Worm (Caenorhabditis elegans) whole organism, L1 larva: ENCODE results near the gene C40A11.4.

Experiments used
- C34B4.2 ChIP-seq: sonication (generic microtip); optimal IDR thresholded peaks from 2 replicates; lab custom pipeline; 2017; ENCODE audit warnings: mild to moderate bottlenecking, missing genetic modification characterization, missing compliant biosample characterization
- F16B12.6 ChIP-seq: fragments of 150-350 bp; optimal IDR thresholded peaks from 2 replicates; lab custom pipeline; 2014; ENCODE audit warnings: missing biosample characterization, missing genetic modification characterization
- aha-1 ChIP-seq: fragments of 150-350 bp; optimal IDR thresholded peaks from 2 replicates; lab custom pipeline; 2014; ENCODE audit warnings: missing biosample characterization, missing genetic modification characterization
- blmp-1 ChIP-seq: fragments of 150-350 bp; optimal IDR thresholded peaks from 2 replicates; lab custom pipeline; 2014; ENCODE audit warnings: missing biosample characterization, missing genetic modification characterization
- ceh-90 ChIP-seq: sonication (generic microtip); optimal IDR thresholded peaks from 2 replicates; lab custom pipeline; 2016; ENCODE audit warnings: missing genetic modification characterization, missing compliant biosample characterization
- efl-1 ChIP-seq, 4 experiments: fragments of 150-350 bp; optimal IDR thresholded peaks in 3 of 4; peaks in 1 of 4; 1 replicate in 1 of 4; 2 replicates in 3 of 4; lab custom pipeline; 2014; ENCODE audit warnings: missing biosample characterization in 2 of 4, missing genetic modification characterization in 2 of 4, missing genetic modification reagents in 2 of 4
- egl-27 ChIP-seq, 2 experiments: fragments of 150-350 bp in 1 of 2; sonication (generic microtip); optimal IDR thresholded peaks; 3 replicates each; lab custom pipeline; 2017 to 2018; ENCODE audit warnings: missing biosample characterization in 2 of 2, missing genetic modification characterization in 2 of 2, missing genetic modification reagents in 2 of 2
- elt-2 ChIP-seq: sonication (generic microtip); optimal IDR thresholded peaks from 2 replicates; lab custom pipeline; 2016; ENCODE audit warnings: missing genetic modification characterization, mild to moderate bottlenecking, inconsistent platforms, missing compliant biosample characterization, missing genetic modification reagents
- ets-5 ChIP-seq: fragments of 200-800 bp; sonication (Bioruptor generic); IDR thresholded peaks from 2 replicates; pipeline ENCODE4 v1.3.6; 2022; ENCODE audit warnings: missing genetic modification characterization, missing compliant biosample characterization
- fkh-4 ChIP-seq: sonication (generic microtip); optimal IDR thresholded peaks from 2 replicates; lab custom pipeline; 2016; ENCODE audit warnings: missing compliant biosample characterization, missing genetic modification characterization, borderline replicate concordance
- jun-1 ChIP-seq: fragments of 150-350 bp; optimal IDR thresholded peaks from 2 replicates; lab custom pipeline; 2014; ENCODE audit warnings: missing biosample characterization, missing genetic modification reagents, missing genetic modification characterization
- lin-13 ChIP-seq: fragments of 150-350 bp; optimal IDR thresholded peaks from 2 replicates; lab custom pipeline; 2014; ENCODE audit warnings: missing biosample characterization, missing genetic modification reagents, missing genetic modification characterization
- lin-35 ChIP-seq, 2 experiments: fragments of 150-350 bp; optimal IDR thresholded peaks; 2 replicates each; lab custom pipeline; 2014; ENCODE audit warnings: missing biosample characterization in 2 of 2, missing genetic modification characterization in 2 of 2, missing genetic modification reagents in 2 of 2
- lin-39 ChIP-seq: fragments of 150-350 bp; optimal IDR thresholded peaks from 2 replicates; lab custom pipeline; 2014; ENCODE audit warnings: missing biosample characterization, missing genetic modification reagents, missing genetic modification characterization
- mab-9 ChIP-seq: fragments of 200-800 bp; sonication (Bioruptor generic); IDR thresholded peaks from 2 replicates; pipeline ENCODE4 v1.3.6; 2022; ENCODE audit warnings: missing genetic modification reagents, missing genetic modification characterization, missing compliant biosample characterization
- nhr-71 ChIP-seq: sonication (generic microtip); optimal IDR thresholded peaks from 2 replicates; lab custom pipeline; 2016; ENCODE audit warnings: mild to moderate bottlenecking, missing genetic modification characterization, moderate library complexity, missing compliant biosample characterization
- pax-3 ChIP-seq: fragments of 200-800 bp; sonication (Bioruptor generic); optimal IDR thresholded peaks from 2 replicates; lab custom pipeline; 2018; ENCODE audit warnings: mild to moderate bottlenecking, missing genetic modification characterization, moderate library complexity, missing compliant biosample characterization
- pqm-1 ChIP-seq: sonication (generic microtip); optimal IDR thresholded peaks from 3 replicates; lab custom pipeline; 2017; ENCODE audit warnings: missing biosample characterization, missing genetic modification characterization
- rnt-1 ChIP-seq: sonication (generic microtip); optimal IDR thresholded peaks from 2 replicates; lab custom pipeline; 2016; ENCODE audit warnings: mild to moderate bottlenecking, missing genetic modification characterization, moderate library complexity, missing compliant biosample characterization
- skn-1 ChIP-seq: fragments of 150-350 bp; optimal IDR thresholded peaks from 2 replicates; lab custom pipeline; 2014; ENCODE audit warnings: missing biosample characterization, missing genetic modification characterization
- tbx-2 ChIP-seq: sonication (generic microtip); optimal IDR thresholded peaks from 2 replicates; lab custom pipeline; 2016; ENCODE audit warnings: missing genetic modification characterization, missing compliant biosample characterization
- unc-86 ChIP-seq: sonication (generic microtip); optimal IDR thresholded peaks from 2 replicates; lab custom pipeline; 2016; ENCODE audit warnings: missing genetic modification characterization, missing compliant biosample characterization
- xbp-1 ChIP-seq: sonication (generic microtip); optimal IDR thresholded peaks from 2 replicates; lab custom pipeline; 2016; ENCODE audit warnings: missing genetic modification characterization, missing compliant biosample characterization
- zag-1 ChIP-seq: fragments of 150-350 bp; optimal IDR thresholded peaks from 2 replicates; lab custom pipeline; 2014; ENCODE audit warnings: missing biosample characterization, missing genetic modification characterization
- zip-4 ChIP-seq: fragments of 200-800 bp; sonication (Bioruptor generic); optimal IDR thresholded peaks from 2 replicates; lab custom pipeline; 2018; ENCODE audit warnings: mild to moderate bottlenecking, missing genetic modification characterization, moderate library complexity, missing compliant biosample characterization

C40A11.4 gene

ce11 chrII:2137235-2137634 is at the start of gene C40A11.4:
Gene C40A11.4, plus strand, starts transcription at chrII:2137422.
- no peak for TF ChIP-seq ceh-90
- no peak for TF ChIP-seq zip-4 (GFP tag; lab: Kevin White, UChicago)
- TF ChIP-seq efl-1 (optimal IDR thresholded peaks at IDR 0.05; lab: Kevin White, UChicago), result no peak
- TF ChIP-seq efl-1 (GFP tag; optimal IDR thresholded peaks at IDR 0.05 in 1 of 2; lab: Kevin White, UChicago), result peak in 1 of 2 experiments; percentile 79

- TF ChIP-seq zag-1 (tag; lab: Kevin White, UChicago) (no peak), pqm-1 (tag; lab: Kevin White, UChicago) (peak; percentile 81), F16B12.6 (tag; lab: Kevin White, UChicago) (no peak), lin-35 (GFP tag; optimal IDR thresholded peaks at IDR 0.05; lab: Kevin White, UChicago) (peak in 1 of 2 experiments; percentile 17), lin-39 (no peak), jun-1 (tag; lab: Kevin White, UChicago) (peak; percentile 59), elt-2 (peak; percentile 94)
Measured at ce11 chrII:2090605-2091004, 46.6 kb upstream of the C40A11.4 start, which contains the start of gene trpl-5. Gene trpl-5, minus strand, starts transcription at chrII:2090636.

DNA sequence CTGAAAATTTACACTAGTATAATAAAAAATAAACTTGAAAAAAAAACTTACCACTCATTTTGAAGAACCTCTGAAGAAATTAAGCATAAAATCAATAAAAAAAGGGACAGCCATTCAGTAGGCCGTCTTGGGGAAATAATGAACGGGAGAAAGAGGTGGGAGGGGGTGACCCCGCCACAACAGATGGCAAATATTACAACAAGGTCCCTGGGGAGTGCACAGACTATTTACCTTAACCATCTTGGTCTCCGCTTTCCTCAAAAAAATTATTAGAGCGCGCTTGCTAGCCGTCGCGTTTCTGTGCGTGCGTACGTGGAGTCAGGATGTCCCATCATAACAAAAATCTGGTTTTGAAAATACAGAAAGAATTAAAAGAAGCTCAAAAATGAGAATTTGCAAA is 45.2 kb upstream of the C40A11.4 start, which contains the start of gene T16A1.10:
Gene T16A1.10, minus strand, starts transcription at position 123 of the 400 bp plus-strand sequence.
- TF ChIP-seq lin-13 (GFP tag; lab: Kevin White, UChicago) (no peak), efl-1 (optimal IDR thresholded peaks at IDR 0.05; lab: Kevin White, UChicago) (no peak), efl-1 (GFP tag; optimal IDR thresholded peaks at IDR 0.05 in 1 of 2; lab: Kevin White, UChicago) (peak in 1 of 2 experiments; percentile 17)

DNA sequence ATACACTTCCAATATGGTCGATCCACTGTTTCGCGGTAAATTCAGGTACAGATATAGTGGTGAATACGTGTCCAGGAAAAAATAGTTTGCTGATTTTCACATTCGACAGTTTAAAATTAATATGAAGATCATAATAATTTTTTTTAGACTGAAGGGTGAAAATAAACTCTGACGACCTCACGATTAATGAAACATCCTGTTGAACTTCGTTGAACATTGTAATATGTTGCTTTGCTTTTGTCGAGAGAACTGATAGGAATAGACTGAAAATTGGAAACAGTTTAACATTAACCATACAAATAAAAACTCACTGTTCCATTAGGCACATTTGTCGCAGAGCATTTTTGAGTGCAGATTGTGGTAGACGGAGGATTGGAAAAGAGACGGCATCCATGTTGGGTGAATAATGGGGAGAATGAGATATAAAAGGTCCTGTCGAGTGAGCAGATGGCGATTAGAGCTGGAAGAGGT is 43.7 kb upstream of the C40A11.4 start, which contains the start of gene fbxb-37:
Gene fbxb-37, minus strand, starts transcription at position 421 of the 471 bp plus-strand sequence.
- TF ChIP-seq mab-9, result no peak
- TF ChIP-seq C34B4.2 (tag; lab: Kevin White, UChicago), result no peak
- TF ChIP-seq zag-1 (tag; lab: Kevin White, UChicago), result no peak
- TF ChIP-seq rnt-1 (tag; lab: Kevin White, UChicago), result no peak

DNA sequence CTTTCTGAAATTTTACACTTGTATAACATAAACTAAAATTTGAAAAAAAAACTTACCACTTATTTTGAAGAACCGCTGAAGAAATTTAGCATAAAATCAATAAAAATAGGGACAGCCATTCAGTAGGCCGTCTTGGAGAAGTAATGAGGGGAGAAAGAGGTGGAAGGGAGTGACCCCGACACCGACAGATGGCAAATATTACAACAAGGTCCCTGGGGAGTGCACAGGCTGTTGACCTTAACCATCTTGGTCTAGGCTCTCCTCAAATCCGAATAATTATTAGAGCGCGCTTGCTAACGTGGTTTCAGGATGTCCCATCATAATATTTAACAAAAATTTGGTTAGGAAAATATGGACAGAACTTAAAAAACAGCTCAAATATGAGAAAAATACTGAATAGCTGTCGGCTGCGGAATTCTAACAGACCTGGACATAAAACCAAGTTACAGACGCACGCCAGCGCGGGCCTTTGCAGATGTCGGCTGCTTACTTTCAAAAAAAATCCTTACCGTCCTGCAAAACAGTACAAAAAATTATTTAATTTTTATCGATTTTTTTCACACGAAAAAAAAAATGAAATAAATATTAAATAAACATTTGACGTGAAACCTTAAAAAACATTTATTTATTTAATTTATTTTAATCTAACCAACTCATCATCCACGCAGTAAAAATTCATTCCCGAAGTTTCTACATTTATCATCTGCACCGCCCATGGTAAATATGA is 42.1 kb upstream of the C40A11.4 start, which contains the start of gene T16A1.2:
Gene T16A1.2, plus strand, starts transcription at position 677 of the 727 bp plus-strand sequence.
- TF ChIP-seq blmp-1 (tag; lab: Kevin White, UChicago), result no peak
- TF ChIP-seq ets-5, result no peak
- TF ChIP-seq tbx-2 (tag; lab: Kevin White, UChicago), result no peak
- TF ChIP-seq unc-86 (tag; lab: Kevin White, UChicago), result no peak
- TF ChIP-seq egl-27 (tag; optimal IDR thresholded peaks at IDR 0.05; lab: Kevin White, UChicago), result no peak
- TF ChIP-seq xbp-1 (tag; lab: Kevin White, UChicago), result no peak
- TF ChIP-seq nhr-71 (tag; lab: Kevin White, UChicago), result no peak
- TF ChIP-seq, all 84 proteins: peak for 0

DNA sequence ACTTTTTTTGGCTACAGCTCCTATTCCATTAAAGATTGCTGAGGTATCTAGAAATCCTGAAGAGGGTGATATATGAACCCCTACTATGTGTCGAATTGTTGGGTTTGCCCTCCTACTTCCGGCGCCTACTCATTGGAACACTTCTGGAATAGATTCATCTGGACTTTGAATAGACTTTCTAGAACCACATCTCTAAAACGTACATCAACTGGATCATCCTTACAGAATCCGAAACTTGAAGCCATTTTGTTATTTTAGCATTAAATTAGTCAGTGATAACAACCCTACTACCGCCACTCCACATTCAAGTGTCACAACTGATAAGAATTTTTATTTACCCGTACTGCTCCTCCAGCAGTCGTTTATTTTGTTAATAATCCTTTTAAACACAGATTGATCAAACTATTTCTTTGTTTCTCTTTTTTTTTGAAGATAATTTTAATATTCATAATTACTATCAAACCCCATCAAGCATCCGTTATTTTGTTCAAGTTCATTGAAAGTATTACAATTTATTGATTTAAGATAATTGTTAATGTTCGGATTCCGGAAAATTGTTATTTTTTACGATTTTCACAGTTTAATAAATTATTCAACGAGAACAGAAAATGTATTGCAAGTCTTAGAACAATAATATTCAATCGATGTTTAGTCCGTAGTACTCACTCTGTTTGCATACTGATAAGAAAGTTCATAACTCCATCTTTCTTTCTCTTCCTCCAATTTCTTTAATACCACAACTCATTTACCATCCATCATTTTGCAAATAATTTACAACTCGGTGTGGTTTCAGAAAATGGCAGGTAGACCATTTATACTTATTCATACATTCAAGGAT is 37.9 kb upstream of the C40A11.4 start, which contains the start of gene math-42:
Gene math-42, plus strand, starts transcription at position 788 of the 838 bp plus-strand sequence.
- TF ChIP-seq skn-1 (tag; lab: Kevin White, UChicago), result no peak
- peak; percentile 38 for TF ChIP-seq elt-2
- no peak for TF ChIP-seq tbx-2 (tag; lab: Kevin White, UChicago)
- no peak for TF ChIP-seq ceh-90

DNA sequence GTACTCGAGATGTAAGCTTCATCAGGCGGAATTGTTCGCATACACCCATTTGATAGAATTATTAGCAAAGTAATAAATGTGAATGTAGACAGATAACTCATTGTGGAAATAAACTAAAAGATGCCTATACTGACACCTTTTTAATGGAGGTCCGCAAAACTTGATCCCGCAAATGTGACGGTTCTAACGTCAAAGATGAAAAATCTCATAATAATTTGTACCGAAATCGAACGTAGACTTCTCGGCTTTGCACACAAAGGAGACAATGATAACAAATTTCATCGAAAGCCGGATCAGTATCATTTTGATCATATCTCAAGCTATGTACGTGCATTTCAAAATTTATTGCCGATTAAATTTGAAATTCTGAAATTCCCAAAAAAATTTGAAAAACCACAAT is 28.9 kb upstream of the C40A11.4 start, which contains the start of gene R52.4:
Gene R52.4, minus strand, starts transcription at position 101 of the 400 bp plus-strand sequence.
- TF ChIP-seq fkh-4 (tag; lab: Kevin White, UChicago), result no peak
- TF ChIP-seq C34B4.2 (tag; lab: Kevin White, UChicago), result no peak
- TF ChIP-seq pax-3 (tag; lab: Kevin White, UChicago), result no peak
- no peak for TF ChIP-seq elt-2
- TF ChIP-seq aha-1 (tag; lab: Kevin White, UChicago), result no peak
